Worm (Caenorhabditis elegans) whole organism, young adult: ENCODE data around the gene C16C10.9.

ENCODE experiments used
- B0019.2 ChIP-seq: fragments of 200-800 bp; sonication (Bioruptor generic); conservative IDR thresholded peaks from 2 replicates; pipeline ENCODE4 v1.3.6; 2022; ENCODE audit warnings: missing genetic modification reagents, missing genetic modification characterization, missing compliant biosample characterization
- B0035.1 ChIP-seq: sonication (generic microtip); optimal IDR thresholded peaks from 2 replicates; lab custom pipeline; 2016; ENCODE audit warnings: missing genetic modification characterization, mild to moderate bottlenecking, missing compliant biosample characterization, missing genotype, missing genetic modification reagents
- F23B12.7 ChIP-seq: sonication (generic microtip); optimal IDR thresholded peaks from 2 replicates; lab custom pipeline; 2017; ENCODE audit warnings: missing genetic modification characterization, mild to moderate bottlenecking, missing compliant biosample characterization, antibody characterized with exemption, moderate library complexity; ENCODE audit not compliant: insufficient read depth
- F49E8.2 ChIP-seq: sonication (generic microtip); optimal IDR thresholded peaks from 3 replicates; lab custom pipeline; 2017; ENCODE audit warnings: missing genetic modification characterization, mild to moderate bottlenecking, missing compliant biosample characterization, antibody characterized with exemption, moderate library complexity; ENCODE audit not compliant: insufficient read depth
- Y53F4B.3 ChIP-seq: fragments of 200-800 bp; sonication (Bioruptor generic); IDR thresholded peaks from 2 replicates; pipeline ENCODE4 v1.3.6; 2022; ENCODE audit warnings: missing genetic modification reagents, missing genetic modification characterization, missing compliant biosample characterization
- Y53G8AR.9 ChIP-seq: fragments of 200-800 bp; sonication (Bioruptor generic); conservative IDR thresholded peaks from 2 replicates; pipeline ENCODE4 v1.3.6; 2022; ENCODE audit warnings: missing genetic modification reagents, missing genetic modification characterization, missing compliant biosample characterization
- Y67H2A.10 ChIP-seq: fragments of 200-800 bp; sonication (Bioruptor generic); conservative IDR thresholded peaks from 2 replicates; pipeline ENCODE4 v1.3.6; 2022; ENCODE audit warnings: missing genetic modification reagents, missing genetic modification characterization, missing compliant biosample characterization
- Y79H2A.3 ChIP-seq: fragments of 200-800 bp; sonication (Bioruptor generic); conservative IDR thresholded peaks from 2 replicates; pipeline ENCODE4 v1.3.6; 2022; ENCODE audit warnings: missing genetic modification reagents, missing genetic modification characterization, missing compliant biosample characterization
- Y95B8A.8 ChIP-seq: fragments of 200-800 bp; sonication (Bioruptor generic); IDR thresholded peaks from 2 replicates; pipeline ENCODE4 v1.3.6; 2022; ENCODE audit warnings: missing genetic modification reagents, missing genetic modification characterization, missing compliant biosample characterization
- akir-1 ChIP-seq: fragments of 200-800 bp; sonication (Bioruptor generic); optimal IDR thresholded peaks from 2 replicates; lab custom pipeline; 2018; ENCODE audit warnings: mild to moderate bottlenecking, missing genetic modification characterization, moderate library complexity, missing compliant biosample characterization
- atf-7 ChIP-seq: sonication (generic microtip); optimal IDR thresholded peaks from 2 replicates; lab custom pipeline; 2017; ENCODE audit warnings: mild to moderate bottlenecking, missing genetic modification characterization, missing compliant biosample characterization
- attf-3 ChIP-seq: fragments of 200-800 bp; sonication (Bioruptor generic); conservative IDR thresholded peaks from 2 replicates; pipeline ENCODE4 v1.3.6; 2022; ENCODE audit warnings: missing genetic modification reagents, missing genetic modification characterization, missing compliant biosample characterization
- attf-5 ChIP-seq: fragments of 200-800 bp; sonication (Bioruptor generic); optimal IDR thresholded peaks from 2 replicates; lab custom pipeline; 2018; ENCODE audit warnings: mild to moderate bottlenecking, missing genetic modification characterization, missing compliant biosample characterization
- attf-6 ChIP-seq: fragments of 200-800 bp; sonication (Bioruptor generic); IDR thresholded peaks from 2 replicates; pipeline ENCODE4 v1.3.6; 2022; ENCODE audit warnings: missing genetic modification reagents, missing genetic modification characterization, missing compliant biosample characterization
- bed-1 ChIP-seq: fragments of 200-800 bp; sonication (Bioruptor generic); IDR thresholded peaks from 2 replicates; pipeline ENCODE4 v1.3.6; 2022; ENCODE audit warnings: missing genetic modification reagents, missing genetic modification characterization, missing compliant biosample characterization
- bed-2 ChIP-seq: fragments of 200-800 bp; sonication (Bioruptor generic); IDR thresholded peaks from 2 replicates; pipeline ENCODE4 v1.3.6; 2022; ENCODE audit warnings: missing genetic modification reagents, missing genetic modification characterization, missing compliant biosample characterization
- cebp-1 ChIP-seq, 2 experiments: fragments of 200-800 bp in 1 of 2; sonication (Bioruptor generic) in 1 of 2; sonication (generic microtip) in 1 of 2; IDR thresholded peaks in 1 of 2; optimal IDR thresholded peaks in 1 of 2; 2 replicates each; pipeline versions ENCODE4 v1.3.6 to Lab custom; 2017 to 2022; ENCODE audit warnings: missing compliant biosample characterization in 2 of 2, missing genetic modification characterization in 2 of 2, mild to moderate bottlenecking in 1 of 2, missing genetic modification reagents in 1 of 2, moderate library complexity in 1 of 2
- ceh-79 ChIP-seq: sonication (generic microtip); optimal IDR thresholded peaks from 2 replicates; lab custom pipeline; 2017; ENCODE audit warnings: mild to moderate bottlenecking, missing genetic modification characterization, missing compliant biosample characterization
- chd-7 ChIP-seq: sonication (generic microtip); optimal IDR thresholded peaks from 2 replicates; lab custom pipeline; 2016; ENCODE audit warnings: mild to moderate bottlenecking, missing genetic modification characterization, moderate library complexity, missing compliant biosample characterization
- dox-1 ChIP-seq: fragments of 200-800 bp; sonication (Bioruptor generic); IDR thresholded peaks from 2 replicates; pipeline ENCODE4 v1.3.6; 2022; ENCODE audit warnings: missing genetic modification reagents, missing genetic modification characterization, missing compliant biosample characterization
- dpl-1 ChIP-seq: fragments of 150-350 bp; optimal IDR thresholded peaks from 2 replicates; lab custom pipeline; 2014; ENCODE audit warnings: missing biosample characterization, missing genetic modification reagents, missing genetic modification characterization
- egrh-3 ChIP-seq: fragments of 200-800 bp; sonication (Bioruptor generic); IDR thresholded peaks from 2 replicates; pipeline ENCODE4 v1.3.6; 2022; ENCODE audit warnings: missing genetic modification reagents, missing genetic modification characterization, missing compliant biosample characterization
- ekl-4 ChIP-seq: fragments of 200-800 bp; sonication (Bioruptor generic); IDR thresholded peaks from 2 replicates; pipeline ENCODE4 v1.3.6; 2022; ENCODE audit warnings: missing genetic modification reagents, missing genetic modification characterization, missing compliant biosample characterization
- fkh-3 ChIP-seq: sonication (generic microtip); optimal IDR thresholded peaks from 2 replicates; lab custom pipeline; 2016; ENCODE audit warnings: mild to moderate bottlenecking, missing genetic modification characterization, missing compliant biosample characterization
- him-1 ChIP-seq: sonication (generic microtip); optimal IDR thresholded peaks from 2 replicates; lab custom pipeline; 2016; ENCODE audit warnings: missing genotype, missing genetic modification reagents, missing genetic modification characterization, missing compliant biosample characterization
- hlh-12 ChIP-seq: sonication (generic microtip); optimal IDR thresholded peaks from 2 replicates; lab custom pipeline; 2016; ENCODE audit warnings: missing genetic modification characterization, missing compliant biosample characterization
- let-526 ChIP-seq: fragments of 200-800 bp; sonication (Bioruptor generic); IDR thresholded peaks from 2 replicates; pipeline ENCODE4 v1.3.6; 2022; ENCODE audit warnings: missing genetic modification reagents, missing genetic modification characterization, missing compliant biosample characterization
- lin-35 ChIP-seq, 3 experiments: fragments of 150-350 bp in 2 of 3; sonication (generic microtip) in 1 of 3; optimal IDR thresholded peaks; 2 replicates each; lab custom pipeline; 2014 to 2018; ENCODE audit warnings: missing biosample characterization in 3 of 3, missing genetic modification characterization in 3 of 3, missing genetic modification reagents in 3 of 3
- lsl-1 ChIP-seq: fragments of 200-800 bp; sonication (Bioruptor generic); optimal IDR thresholded peaks from 2 replicates; lab custom pipeline; 2018; ENCODE audit warnings: mild to moderate bottlenecking, missing genetic modification characterization, moderate library complexity, missing compliant biosample characterization
- madf-10 ChIP-seq: sonication (generic microtip); optimal IDR thresholded peaks from 2 replicates; lab custom pipeline; 2016; ENCODE audit warnings: mild to moderate bottlenecking, missing genetic modification characterization, missing compliant biosample characterization
- madf-6 ChIP-seq: fragments of 200-800 bp; sonication (Bioruptor generic); IDR thresholded peaks from 2 replicates; pipeline ENCODE4 v1.3.6; 2022; ENCODE audit warnings: missing genetic modification reagents, missing genetic modification characterization, missing compliant biosample characterization
- madf-8 ChIP-seq: fragments of 200-800 bp; sonication (Bioruptor generic); conservative IDR thresholded peaks from 2 replicates; pipeline ENCODE4 v1.3.6; 2022; ENCODE audit warnings: missing genetic modification reagents, missing genetic modification characterization, missing compliant biosample characterization
- nfya-2 ChIP-seq: fragments of 200-800 bp; sonication (Bioruptor generic); IDR thresholded peaks from 2 replicates; pipeline ENCODE4 v1.3.6; 2022; ENCODE audit warnings: missing genetic modification reagents, missing genetic modification characterization, missing compliant biosample characterization
- nfyb-1 ChIP-seq: fragments of 200-800 bp; sonication (Bioruptor generic); IDR thresholded peaks from 2 replicates; pipeline ENCODE4 v1.3.6; 2022; ENCODE audit warnings: missing genetic modification reagents, missing genetic modification characterization, missing compliant biosample characterization
- nhr-179 ChIP-seq: sonication (generic microtip); optimal IDR thresholded peaks from 2 replicates; lab custom pipeline; 2016; ENCODE audit warnings: mild to moderate bottlenecking, missing genetic modification characterization, missing compliant biosample characterization
- nhr-27 ChIP-seq: fragments of 200-800 bp; sonication (Bioruptor generic); optimal IDR thresholded peaks from 2 replicates; lab custom pipeline; 2018; ENCODE audit warnings: mild to moderate bottlenecking, missing genetic modification characterization, moderate library complexity, missing compliant biosample characterization
- nhr-90 ChIP-seq: sonication (generic microtip); optimal IDR thresholded peaks from 2 replicates; lab custom pipeline; 2016; ENCODE audit warnings: missing genotype, mild to moderate bottlenecking, missing genetic modification characterization, missing compliant biosample characterization
- pha-4 ChIP-seq: fragments of 150-350 bp; sonication (generic microtip); optimal IDR thresholded peaks from 2 replicates; lab custom pipeline; 2014; ENCODE audit warnings: missing biosample characterization, missing genetic modification reagents, missing genetic modification characterization
- rcor-1 ChIP-seq: fragments of 200-800 bp; sonication (Bioruptor generic); IDR thresholded peaks from 2 replicates; pipeline ENCODE4 v1.3.6; 2022; ENCODE audit warnings: missing genetic modification reagents, missing genetic modification characterization, missing compliant biosample characterization
- repo-1 ChIP-seq: sonication (generic microtip); optimal IDR thresholded peaks from 2 replicates; lab custom pipeline; 2017; ENCODE audit warnings: mild to moderate bottlenecking, missing genetic modification characterization, missing compliant biosample characterization
- sdz-38 ChIP-seq: sonication (generic microtip); optimal IDR thresholded peaks from 2 replicates; lab custom pipeline; 2016; ENCODE audit warnings: missing genotype, missing genetic modification characterization, missing compliant biosample characterization
- snpc-1.3 ChIP-seq: sonication (generic microtip); optimal IDR thresholded peaks from 2 replicates; lab custom pipeline; 2017; ENCODE audit warnings: missing genetic modification characterization, mild to moderate bottlenecking, missing compliant biosample characterization, antibody characterized with exemption, moderate library complexity, missing genotype, missing genetic modification reagents; ENCODE audit not compliant: insufficient read depth
- snpc-3.4 ChIP-seq: sonication (generic microtip); optimal IDR thresholded peaks from 2 replicates; lab custom pipeline; 2017; ENCODE audit warnings: missing genetic modification characterization, mild to moderate bottlenecking, missing compliant biosample characterization, antibody characterized with exemption, moderate library complexity, missing genotype, missing genetic modification reagents
- somi-1 ChIP-seq: fragments of 200-800 bp; sonication (Bioruptor generic); optimal IDR thresholded peaks from 2 replicates; lab custom pipeline; 2018; ENCODE audit warnings: mild to moderate bottlenecking, missing genetic modification characterization, missing compliant biosample characterization
- tbp1 ChIP-seq: fragments of 200-800 bp; sonication (Bioruptor generic); optimal IDR thresholded peaks from 2 replicates; lab custom pipeline; 2018; ENCODE audit warnings: mild to moderate bottlenecking, missing genetic modification characterization, missing compliant biosample characterization
- tbx-9 ChIP-seq: sonication (generic microtip); optimal IDR thresholded peaks from 2 replicates; lab custom pipeline; 2016; ENCODE audit warnings: borderline replicate concordance, missing genetic modification characterization, inconsistent platforms, missing compliant biosample characterization
- ztf-3 ChIP-seq: fragments of 200-800 bp; sonication (Bioruptor generic); optimal IDR thresholded peaks from 2 replicates; lab custom pipeline; 2018; ENCODE audit warnings: mild to moderate bottlenecking, missing genetic modification characterization, missing compliant biosample characterization

The C16C10.9 gene

ce11 chrIII:4172210-4172609 lies 15.0 kb upstream of the C16C10.9 start (continued):
- peak; percentile 47; the same call in 1 of the 2 replicates for TF ChIP-seq nfyb-1 (GFP tag; lab: Robert Waterston, UW)
- TF ChIP-seq Y95B8A.8: 0 out of 2 replicates have a peak, but pooled peaks have one; percentile 15
- peak; percentile 23 for TF ChIP-seq snpc-3.4 (tag; lab: Kevin White, UChicago)
- TF ChIP-seq dox-1: peak; percentile 3; the same call in 1 of the 2 replicates
- TF ChIP-seq B0035.1 (tag; lab: Kevin White, UChicago): no peak
- peak; percentile 47 for TF ChIP-seq tbp1 (GFP tag; lab: Kevin White, UChicago)
- no peak for TF ChIP-seq Y67H2A.10
- no peak for TF ChIP-seq madf-8
- TF ChIP-seq Y53G8AR.9 (GFP tag; lab: Robert Waterston, UW): peak; percentile 89
- no peak for TF ChIP-seq bed-1 (GFP tag; lab: Robert Waterston, UW)
- 0 out of 2 replicates have a peak, but pooled peaks have one; percentile 44 for TF ChIP-seq Y79H2A.3 (GFP tag; lab: Robert Waterston, UW)
- TF ChIP-seq ekl-4: peak; percentile 70
- TF ChIP-seq fkh-3 (tag; lab: Kevin White, UChicago): peak; percentile 54
- TF ChIP-seq cebp-1 (GFP tag; IDR thresholded peaks at IDR 0.05; lab: Robert Waterston, UW): no peak
- TF ChIP-seq cebp-1 (tag; optimal IDR thresholded peaks at IDR 0.05; lab: Kevin White, UChicago): peak; percentile 41
- TF ChIP-seq lsl-1: peak; percentile 41
- peak; percentile 69 for TF ChIP-seq ceh-79 (tag; lab: Kevin White, UChicago)
- no peak for TF ChIP-seq attf-3 (GFP tag; lab: Robert Waterston, UW)
- TF ChIP-seq madf-6: peak; percentile 68
- no peak for TF ChIP-seq bed-2 (GFP tag; lab: Robert Waterston, UW)
- TF ChIP-seq F49E8.2 (tag; lab: Kevin White, UChicago): peak; percentile 82
- TF ChIP-seq nhr-90: no peak
- TF ChIP-seq attf-6 (GFP tag; lab: Robert Waterston, UW): 0 out of 2 replicates have a peak, but pooled peaks have one; percentile 29
- TF ChIP-seq snpc-1.3 (tag; lab: Kevin White, UChicago): peak; percentile 77

- TF ChIP-seq dox-1 (peak; percentile 68; the same call in 1 of the 2 replicates), attf-5 (GFP tag; lab: Kevin White, UChicago) (peak; percentile 68), him-1 (tag; lab: Kevin White, UChicago) (peak; percentile 0), rcor-1 (GFP tag; lab: Robert Waterston, UW) (peak; percentile 57; the same call in 1 of the 2 replicates), nhr-27 (tag; lab: Kevin White, UChicago) (no peak), sdz-38 (tag; lab: Kevin White, UChicago) (no peak), ceh-79 (tag; lab: Kevin White, UChicago) (no peak), Y79H2A.3 (GFP tag; lab: Robert Waterston, UW) (no peak), chd-7 (tag; lab: Kevin White, UChicago) (no peak), Y53F4B.3 (GFP tag; lab: Robert Waterston, UW) (no peak), dpl-1 (GFP tag; lab: Kevin White, UChicago) (no peak), repo-1 (tag; lab: Kevin White, UChicago) (peak; percentile 4), tbx-9 (tag; lab: Kevin White, UChicago) (no peak), pha-4 (tag; lab: Kevin White, UChicago) (no peak), ztf-3 (no peak), hlh-12 (no peak), B0019.2 (GFP tag; lab: Robert Waterston, UW) (no peak), somi-1 (GFP tag; lab: Kevin White, UChicago) (no peak), F23B12.7 (tag; lab: Kevin White, UChicago) (peak; percentile 67), nfya-2 (no peak), let-526 (GFP tag; lab: Robert Waterston, UW) (no peak), egrh-3 (no peak), akir-1 (no peak), atf-7 (tag; lab: Kevin White, UChicago) (no peak), nhr-179 (no peak), lin-35 (GFP tag; optimal IDR thresholded peaks at IDR 0.05; lab: Kevin White, UChicago) (peak in 1 of 3 experiments; percentile 25), madf-10 (peak; percentile 45)
These were observed 13.7 kb upstream of the C16C10.9 start, which contains the start of the genes rnf-121 and C16C10.4 for ce11 chrIII:4170903-4171377. Gene rnf-121 (minus strand): TSS chrIII:4170953. Gene C16C10.4 (plus strand): TSS chrIII:4171336.
